Worm (Caenorhabditis elegans): ENCODE data around the gene srsx-26.

The srsx-26 gene

DNA sequence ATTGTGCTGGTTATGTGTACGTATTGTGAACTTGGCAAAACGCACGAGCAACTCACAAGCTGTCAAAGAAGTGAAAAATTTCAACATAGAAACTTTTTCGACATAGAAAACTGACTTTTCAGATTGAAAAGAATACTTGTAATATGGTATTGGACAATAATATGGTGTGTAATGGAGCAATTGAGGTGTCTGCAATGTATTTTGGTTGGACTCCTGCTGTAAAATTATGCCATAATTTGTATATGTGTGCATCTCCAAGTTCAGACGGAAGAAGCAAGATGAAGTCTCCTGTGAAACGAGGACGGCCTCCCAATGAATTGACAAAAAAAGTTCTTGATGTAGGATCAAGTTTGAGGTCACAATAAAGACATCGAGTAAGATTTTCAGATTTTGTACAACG, 35.4 kb downstream of the srsx-26 start:
- no peak for TF ChIP-seq unc-62 (GFP tag; optimal IDR thresholded peaks at IDR 0.05)

DNA sequence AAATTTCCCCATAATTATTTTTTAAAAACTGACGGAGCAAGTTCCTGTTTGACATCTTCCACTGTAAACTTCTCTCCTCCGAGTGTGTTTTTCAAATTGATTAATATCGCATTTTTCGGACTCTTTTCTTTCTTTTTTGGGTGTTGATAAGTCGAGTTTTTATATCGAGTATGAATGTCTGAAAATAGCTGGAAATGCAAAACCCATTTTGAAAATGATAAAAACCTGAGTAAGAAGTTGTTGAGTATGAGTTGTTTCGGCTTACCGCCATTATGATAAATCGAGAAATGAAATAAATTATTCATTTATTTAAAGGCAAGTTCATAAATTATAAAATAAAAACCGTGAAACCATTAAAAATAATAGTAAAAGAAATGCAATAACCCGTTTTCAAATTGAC, 37.3 kb downstream of the srsx-26 start, which contains the start of gene ZK856.18:
TSS of gene ZK856.18 (minus strand) at position 289 of the 400 bp plus-strand sequence.
- no peak for TF ChIP-seq unc-62 (GFP tag; optimal IDR thresholded peaks at IDR 0.05)

DNA sequence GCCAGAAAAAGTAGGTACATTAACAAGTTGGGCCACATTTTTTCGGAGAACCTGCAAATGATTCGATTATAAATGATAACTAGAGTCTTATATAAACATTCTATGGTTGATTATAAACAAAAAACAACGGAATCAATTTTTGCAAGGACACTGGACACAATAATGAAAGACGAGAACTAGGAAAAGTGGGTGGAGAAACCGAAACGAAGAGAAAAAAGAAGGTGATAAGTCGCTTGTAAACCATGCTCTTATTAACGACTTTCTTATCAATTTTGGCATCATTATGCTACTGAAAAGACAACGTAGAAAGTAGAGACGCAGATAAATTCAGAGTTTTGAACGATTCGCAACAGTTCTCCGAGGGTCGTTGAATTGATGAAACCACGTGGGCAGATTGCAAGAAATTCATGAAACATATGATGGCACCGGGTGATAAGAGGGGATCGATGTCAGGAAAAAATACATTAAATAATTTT, 41.7 kb downstream of the srsx-26 start, which contains the start of gene ZK856.5:
TSS of gene ZK856.5 (minus strand) at position 51 of the 476 bp plus-strand sequence.
- no peak for TF ChIP-seq unc-62 (GFP tag; optimal IDR thresholded peaks at IDR 0.05)

ce11 chrV:10191242-10191641, 42.8 kb downstream of the srsx-26 start:
- TF ChIP-seq unc-62 (GFP tag; optimal IDR thresholded peaks at IDR 0.05), result no peak

- TF ChIP-seq unc-62 (GFP tag; optimal IDR thresholded peaks at IDR 0.05), result no peak
Observed at ce11 chrV:10198386-10198785, 49.9 kb downstream of the srsx-26 start, which contains the start of gene ZK856.6. ZK856.6 (plus strand) TSS chrV:10198686.

Measured in whole organism, dauer.